Worm (Caenorhabditis elegans) whole organism, L2 larva: ENCODE measurements around the gene ntl-9.
A peak's percentile ranks its signal among the peaks of the same experiment; 100 is the strongest.

Experiments
- C34F6.9 ChIP-seq: fragments of 150-350 bp; optimal IDR thresholded peaks from 2 replicates; lab custom pipeline; 2014; ENCODE audit warnings: missing biosample characterization, missing genetic modification characterization
- F13H6.1 ChIP-seq: sonication (generic microtip); optimal IDR thresholded peaks from 2 replicates; lab custom pipeline; 2016; ENCODE audit warnings: missing genetic modification characterization, missing compliant biosample characterization
- Y55F3AM.14 ChIP-seq: fragments of 200-800 bp; sonication (Bioruptor generic); optimal IDR thresholded peaks from 2 replicates; lab custom pipeline; 2018; ENCODE audit warnings: mild to moderate bottlenecking, missing genetic modification characterization, missing compliant biosample characterization
- alr-1 ChIP-seq: fragments of 150-350 bp; optimal IDR thresholded peaks from 2 replicates; lab custom pipeline; 2014; ENCODE audit warnings: missing biosample characterization, missing genetic modification characterization
- ama-1 ChIP-seq: fragments of 150-350 bp; optimal IDR thresholded peaks from 2 replicates; lab custom pipeline; 2018; ENCODE audit warnings: inconsistent platforms
- blmp-1 ChIP-seq: sonication (generic microtip); optimal IDR thresholded peaks from 2 replicates; lab custom pipeline; 2017; ENCODE audit warnings: missing genetic modification characterization, mild to moderate bottlenecking, missing compliant biosample characterization, antibody characterized with exemption, moderate library complexity; ENCODE audit not compliant: insufficient read depth
- ceh-82 ChIP-seq: fragments of 150-350 bp; optimal IDR thresholded peaks from 2 replicates; lab custom pipeline; 2014; ENCODE audit warnings: missing biosample characterization, missing genetic modification characterization
- crh-2 ChIP-seq: sonication (generic microtip); optimal IDR thresholded peaks from 2 replicates; lab custom pipeline; 2017; ENCODE audit warnings: missing biosample characterization, missing genetic modification characterization
- elt-3 ChIP-seq: sonication (generic microtip); optimal IDR thresholded peaks from 2 replicates; lab custom pipeline; 2017; ENCODE audit warnings: missing biosample characterization, missing genetic modification characterization
- fos-1 ChIP-seq: fragments of 150-350 bp; optimal IDR thresholded peaks from 2 replicates; lab custom pipeline; 2014; ENCODE audit warnings: missing biosample characterization, missing genetic modification characterization
- gmeb-1 ChIP-seq: fragments of 150-350 bp; optimal IDR thresholded peaks from 2 replicates; lab custom pipeline; 2014; ENCODE audit warnings: missing biosample characterization, missing genetic modification characterization
- lin-11 ChIP-seq: fragments of 150-350 bp; sonication (generic microtip); optimal IDR thresholded peaks from 2 replicates; lab custom pipeline; 2014; ENCODE audit warnings: missing biosample characterization, missing genetic modification characterization, inconsistent platforms, mixed read lengths
- lin-13 ChIP-seq: fragments of 150-350 bp; optimal IDR thresholded peaks from 2 replicates; lab custom pipeline; 2014; ENCODE audit warnings: missing biosample characterization, missing genetic modification reagents, missing genetic modification characterization
- lin-39 ChIP-seq: fragments of 150-350 bp; optimal IDR thresholded peaks from 2 replicates; lab custom pipeline; 2014; ENCODE audit warnings: missing biosample characterization, missing genetic modification reagents, missing genetic modification characterization
- lsy-2 ChIP-seq, 2 experiments: fragments of 150-350 bp in 1 of 2; sonication (generic microtip) in 1 of 2; optimal IDR thresholded peaks; 2 replicates each; lab custom pipeline; 2014 to 2017; ENCODE audit warnings: missing biosample characterization in 2 of 2, missing genetic modification characterization in 2 of 2
- mab-5 ChIP-seq: fragments of 150-350 bp; optimal IDR thresholded peaks from 2 replicates; lab custom pipeline; 2014; ENCODE audit warnings: missing biosample characterization, missing genetic modification characterization
- mbf-1 ChIP-seq: sonication (generic microtip); optimal IDR thresholded peaks from 2 replicates; lab custom pipeline; 2017; ENCODE audit warnings: missing biosample characterization, missing genetic modification characterization
- mdl-1 ChIP-seq, 2 experiments: fragments of 150-350 bp in 1 of 2; sonication (generic microtip) in 1 of 2; optimal IDR thresholded peaks; 2 replicates each; lab custom pipeline; 2017; ENCODE audit warnings: missing biosample characterization in 2 of 2, missing genetic modification characterization in 2 of 2
- nhr-10 ChIP-seq: sonication (generic microtip); optimal IDR thresholded peaks from 2 replicates; lab custom pipeline; 2017; ENCODE audit warnings: missing biosample characterization, missing genetic modification characterization
- nhr-11 ChIP-seq: fragments of 150-350 bp; optimal IDR thresholded peaks from 2 replicates; lab custom pipeline; 2014; ENCODE audit warnings: missing biosample characterization, missing genetic modification characterization
- nhr-129 ChIP-seq: fragments of 150-350 bp; optimal IDR thresholded peaks from 2 replicates; lab custom pipeline; 2014; ENCODE audit warnings: missing biosample characterization, missing genetic modification characterization
- nhr-21 ChIP-seq: fragments of 150-350 bp; optimal IDR thresholded peaks from 2 replicates; lab custom pipeline; 2014; ENCODE audit warnings: missing biosample characterization, missing genetic modification characterization
- nhr-23 ChIP-seq: fragments of 150-350 bp; optimal IDR thresholded peaks from 2 replicates; lab custom pipeline; 2014; ENCODE audit warnings: missing biosample characterization, missing genetic modification reagents, missing genetic modification characterization
- nhr-237 ChIP-seq: fragments of 150-350 bp; optimal IDR thresholded peaks from 2 replicates; lab custom pipeline; 2014; ENCODE audit warnings: missing biosample characterization, missing genetic modification characterization
- nhr-25 ChIP-seq: fragments of 150-350 bp; sonication (generic microtip); optimal IDR thresholded peaks from 3 replicates; lab custom pipeline; 2014; ENCODE audit warnings: missing biosample characterization, missing genetic modification characterization
- nhr-77 ChIP-seq: fragments of 150-350 bp; optimal IDR thresholded peaks from 2 replicates; lab custom pipeline; 2014; ENCODE audit warnings: missing biosample characterization, missing genetic modification characterization
- peb-1 ChIP-seq: fragments of 150-350 bp; optimal IDR thresholded peaks from 2 replicates; lab custom pipeline; 2014; ENCODE audit warnings: missing biosample characterization, missing genetic modification characterization
- sem-4 ChIP-seq: fragments of 150-350 bp; optimal IDR thresholded peaks from 2 replicates; lab custom pipeline; 2014; ENCODE audit warnings: missing biosample characterization, missing genetic modification reagents, missing genetic modification characterization
- sma-3 ChIP-seq: sonication (generic microtip); optimal IDR thresholded peaks from 2 replicates; lab custom pipeline; 2016; ENCODE audit warnings: missing genetic modification reagents, missing genetic modification characterization, missing compliant biosample characterization
- sma-9 ChIP-seq, 2 experiments: fragments of 150-350 bp in 1 of 2; sonication (generic microtip) in 1 of 2; optimal IDR thresholded peaks; 2 replicates each; lab custom pipeline; 2014 to 2016; ENCODE audit warnings: missing genetic modification characterization in 2 of 2, mild to moderate bottlenecking in 1 of 2, missing biosample characterization in 1 of 2, missing compliant biosample characterization in 1 of 2, missing genetic modification reagents in 1 of 2, moderate library complexity in 1 of 2
- snpc-4 ChIP-seq: fragments of 150-350 bp; optimal IDR thresholded peaks from 2 replicates; lab custom pipeline; 2014; ENCODE audit warnings: missing biosample characterization, missing genetic modification characterization
- unc-55 ChIP-seq: fragments of 150-350 bp; sonication (generic microtip); optimal IDR thresholded peaks from 3 replicates; lab custom pipeline; 2014; ENCODE audit warnings: missing biosample characterization, missing genetic modification reagents, missing genetic modification characterization
- unc-62 ChIP-seq: fragments of 150-350 bp; optimal IDR thresholded peaks from 2 replicates; lab custom pipeline; 2014; ENCODE audit warnings: missing biosample characterization, missing genetic modification reagents, missing genetic modification characterization
- zag-1 ChIP-seq: fragments of 150-350 bp; optimal IDR thresholded peaks from 2 replicates; lab custom pipeline; 2014; ENCODE audit warnings: missing biosample characterization, missing genetic modification characterization
- ztf-1 ChIP-seq: fragments of 200-800 bp; sonication (Bioruptor generic); conservative IDR thresholded peaks from 2 replicates; pipeline ENCODE4 v1.3.6; 2022; ENCODE audit warnings: missing genetic modification characterization, missing compliant biosample characterization
- ztf-4 ChIP-seq: fragments of 150-350 bp; optimal IDR thresholded peaks from 2 replicates; lab custom pipeline; 2014; ENCODE audit warnings: missing biosample characterization, missing genetic modification characterization

The ntl-9 gene

ce11 chrIII:4913736-4914135, 30.6 kb upstream of the ntl-9 start:
- TF ChIP-seq Y55F3AM.14 (GFP tag; lab: Kevin White, UChicago) (no peak), ztf-4 (tag; lab: Kevin White, UChicago) (no peak), nhr-77 (tag; lab: Kevin White, UChicago) (no peak), nhr-237 (tag; lab: Kevin White, UChicago) (no peak), ceh-82 (tag; lab: Kevin White, UChicago) (no peak), sma-9 (GFP tag; optimal IDR thresholded peaks at IDR 0.05; lab: Kevin White, UChicago) (no peak), sma-9 (tag; optimal IDR thresholded peaks at IDR 0.05; lab: Kevin White, UChicago) (no peak), mdl-1 (tag; optimal IDR thresholded peaks at IDR 0.05; lab: Kevin White, UChicago) (no peak), gmeb-1 (tag; lab: Kevin White, UChicago) (no peak), F13H6.1 (tag; lab: Kevin White, UChicago) (no peak), nhr-129 (tag; lab: Kevin White, UChicago) (no peak)

- TF ChIP-seq nhr-25 (tag; lab: Kevin White, UChicago) (no peak), blmp-1 (tag; lab: Kevin White, UChicago) (no peak), alr-1 (no peak), nhr-11 (tag; lab: Kevin White, UChicago) (no peak), C34F6.9 (tag; lab: Kevin White, UChicago) (no peak), ama-1 (no peak)
These were observed 27.2 kb upstream of the ntl-9 start, which contains the start of gene rars-1 for ce11 chrIII:4917077-4917476. TSS of gene rars-1 (minus strand) at chrIII:4917177.

- TF ChIP-seq zag-1 (tag; lab: Kevin White, UChicago) (no peak), ama-1 (peak; percentile 44), fos-1 (tag; lab: Kevin White, UChicago) (peak; percentile 29), nhr-25 (tag; lab: Kevin White, UChicago) (peak; percentile 16), sma-9 (GFP tag; optimal IDR thresholded peaks at IDR 0.05; lab: Kevin White, UChicago) (peak; percentile 13), sma-9 (tag; optimal IDR thresholded peaks at IDR 0.05; lab: Kevin White, UChicago) (no peak), blmp-1 (tag; lab: Kevin White, UChicago) (peak; percentile 18), nhr-129 (tag; lab: Kevin White, UChicago) (peak; percentile 55), elt-3 (tag; lab: Kevin White, UChicago) (no peak), ztf-1 (no peak), crh-2 (tag; lab: Kevin White, UChicago) (peak; percentile 45), nhr-23 (tag; lab: Kevin White, UChicago) (no peak), snpc-4 (peak; percentile 13), mab-5 (tag; lab: Kevin White, UChicago) (no peak), lin-13 (GFP tag; lab: Kevin White, UChicago) (peak; percentile 46), lin-39 (tag; lab: Kevin White, UChicago) (no peak), nhr-237 (tag; lab: Kevin White, UChicago) (no peak), gmeb-1 (tag; lab: Kevin White, UChicago) (peak; percentile 89), alr-1 (no peak), mbf-1 (tag; lab: Kevin White, UChicago) (no peak), lsy-2 (tag; optimal IDR thresholded peaks at IDR 0.05; lab: Kevin White, UChicago) (peak; percentile 14 to 75), unc-62 (GFP tag; lab: Kevin White, UChicago) (no peak), lin-11 (tag; lab: Kevin White, UChicago) (peak; percentile 1), nhr-21 (tag; lab: Kevin White, UChicago) (peak; percentile 3), C34F6.9 (tag; lab: Kevin White, UChicago) (peak; percentile 64), peb-1 (tag; lab: Kevin White, UChicago) (no peak), sma-3 (GFP tag; lab: Kevin White, UChicago) (peak; percentile 18), nhr-10 (no peak), F13H6.1 (tag; lab: Kevin White, UChicago) (peak; percentile 29), mdl-1 (tag; optimal IDR thresholded peaks at IDR 0.05; lab: Kevin White, UChicago) (no peak), unc-55 (GFP tag; lab: Kevin White, UChicago) (peak; percentile 90), sem-4 (tag; lab: Kevin White, UChicago) (no peak)
- TF ChIP-seq, all 48 proteins: peak for 17
These were observed 26.2 kb upstream of the ntl-9 start, which contains the start of gene rpb-8 for ce11 chrIII:4917960-4918712. TSS of gene rpb-8 (minus strand) at chrIII:4918008.
